Fruit fly (Drosophila melanogaster): Measurements from ENCODE around the gene robo2.

The robo2 gene

DNA sequence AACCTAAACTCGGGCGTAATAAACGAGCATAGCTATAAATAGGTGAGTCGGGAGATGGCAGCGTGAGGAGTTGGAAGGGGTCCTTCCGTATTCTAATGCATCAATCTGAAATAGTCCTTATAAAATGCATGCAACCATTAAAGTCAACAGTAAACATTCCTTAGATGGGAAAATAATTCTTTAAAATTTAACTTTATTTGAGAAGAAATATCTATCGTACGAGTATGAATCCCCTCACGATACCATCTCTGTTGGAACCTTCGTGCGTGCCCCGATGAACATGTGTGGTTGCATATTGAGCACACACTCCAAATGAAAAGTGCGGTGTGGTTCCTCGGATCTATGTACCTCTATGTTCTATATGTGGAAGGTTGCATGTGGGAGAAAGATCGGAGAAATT is 41.9 kb upstream of the robo2 start:
- TF ChIP-seq CG14014 (GFP tag; IDR thresholded peaks at IDR 0.05) (no peak), CG33557 (GFP tag; optimal IDR thresholded peaks at IDR 0.05) (peak; percentile 85), ro (GFP tag; IDR thresholded peaks at IDR 0.05) (no peak), twi (tag; optimal IDR thresholded peaks at IDR 0.05) (peak; percentile 99), Atf-2 (GFP tag; optimal IDR thresholded peaks at IDR 0.05) (peak; percentile 48), BtbVII (GFP tag; optimal IDR thresholded peaks at IDR 0.05) (no peak), Sry-δ (GFP tag; optimal IDR thresholded peaks at IDR 0.05) (peak; percentile 61), row (GFP tag; IDR thresholded peaks at IDR 0.05) (peak; percentile 88), CG10959 (GFP tag; IDR thresholded peaks at IDR 0.05) (peak; percentile 86), CG30403 (GFP tag; optimal IDR thresholded peaks at IDR 0.05) (peak; percentile 42), pzg (GFP tag; optimal IDR thresholded peaks at IDR 0.05) (no peak), CG15514 (GFP tag; optimal IDR thresholded peaks at IDR 0.05) (no peak), CG1647 (GFP tag; optimal IDR thresholded peaks at IDR 0.05) (no peak), sr (GFP tag; IDR thresholded peaks at IDR 0.05) (no peak), jigr1 (GFP tag; IDR thresholded peaks at IDR 0.05) (no peak), CG2889 (GFP tag; IDR thresholded peaks at IDR 0.05) (no peak), zen2 (GFP tag; IDR thresholded peaks at IDR 0.05; ENCODE audit: partially characterized antibody) (no peak), lilli (GFP tag; optimal IDR thresholded peaks at IDR 0.05) (peak; percentile 27), CG17802 (tag; optimal IDR thresholded peaks at IDR 0.05) (no peak), CG17912 (GFP tag; optimal IDR thresholded peaks at IDR 0.05) (no peak), CG4617 (GFP tag; optimal IDR thresholded peaks at IDR 0.05; ENCODE audit: borderline replicate concordance) (no peak), HLH54F (GFP tag; optimal IDR thresholded peaks at IDR 0.05) (no peak), ac (GFP tag; optimal IDR thresholded peaks at IDR 0.05) (no peak), pho (GFP tag; optimal IDR thresholded peaks at IDR 0.05) (no peak), dpn (GFP tag; optimal IDR thresholded peaks at IDR 0.05) (peak; percentile 22 to 36), Fer3 (tag; optimal IDR thresholded peaks at IDR 0.05) (no peak), wor (GFP tag; IDR thresholded peaks at IDR 0.05) (no peak), ranshi (GFP tag; IDR thresholded peaks at IDR 0.05) (peak; percentile 53; the same call in 1 of the 2 replicates), CG10462 (GFP tag; optimal IDR thresholded peaks at IDR 0.05) (peak; percentile 43), CG16815 (GFP tag; optimal IDR thresholded peaks at IDR 0.05) (peak; percentile 78), CG11456 (GFP tag; IDR thresholded peaks at IDR 0.05) (no peak), gro (GFP tag; optimal IDR thresholded peaks at IDR 0.05) (no peak), chn (GFP tag; optimal IDR thresholded peaks at IDR 0.05) (peak; percentile 64), bigmax (GFP tag; optimal IDR thresholded peaks at IDR 0.05) (no peak), ap (GFP tag; IDR thresholded peaks at IDR 0.05) (no peak), Hmr (GFP tag; optimal IDR thresholded peaks at IDR 0.05) (peak; percentile 27), dm (GFP tag; optimal IDR thresholded peaks at IDR 0.05) (peak; percentile 7), nau (GFP tag; optimal IDR thresholded peaks at IDR 0.05) (no peak), vvl (GFP tag; IDR thresholded peaks at IDR 0.05) (peak; percentile 54), sd (tag; optimal IDR thresholded peaks at IDR 0.05) (no peak), ttk (GFP tag; IDR thresholded peaks at IDR 0.05) (no peak), bcd (GFP tag; optimal IDR thresholded peaks at IDR 0.05) (no peak), Hmx (GFP tag; optimal IDR thresholded peaks at IDR 0.05) (no peak), Hsf (GFP tag; optimal IDR thresholded peaks at IDR 0.05) (peak; percentile 60), oc (tag; optimal IDR thresholded peaks at IDR 0.05) (no peak), HLH3B (GFP tag; IDR thresholded peaks at IDR 0.05) (no peak), fd96Cb (tag; optimal IDR thresholded peaks at IDR 0.05) (peak; percentile 40), CG7357 (GFP tag; IDR thresholded peaks at IDR 0.05) (peak; percentile 58; the same call in 2 of the 3 replicates), CG2678 (tag; optimal IDR thresholded peaks at IDR 0.05) (peak; percentile 17), Ssrp (tag; optimal IDR thresholded peaks at IDR 0.05) (no peak), h (optimal IDR thresholded peaks at IDR 0.05) (no peak), CG10979 (tag; optimal IDR thresholded peaks at IDR 0.05) (peak; percentile 68)
